Fruit fly (Drosophila melanogaster): ENCODE measurements around the gene Tbh.
A peak's percentile ranks its signal among the peaks of the same experiment; 100 is the strongest.

Tbh gene

DNA sequence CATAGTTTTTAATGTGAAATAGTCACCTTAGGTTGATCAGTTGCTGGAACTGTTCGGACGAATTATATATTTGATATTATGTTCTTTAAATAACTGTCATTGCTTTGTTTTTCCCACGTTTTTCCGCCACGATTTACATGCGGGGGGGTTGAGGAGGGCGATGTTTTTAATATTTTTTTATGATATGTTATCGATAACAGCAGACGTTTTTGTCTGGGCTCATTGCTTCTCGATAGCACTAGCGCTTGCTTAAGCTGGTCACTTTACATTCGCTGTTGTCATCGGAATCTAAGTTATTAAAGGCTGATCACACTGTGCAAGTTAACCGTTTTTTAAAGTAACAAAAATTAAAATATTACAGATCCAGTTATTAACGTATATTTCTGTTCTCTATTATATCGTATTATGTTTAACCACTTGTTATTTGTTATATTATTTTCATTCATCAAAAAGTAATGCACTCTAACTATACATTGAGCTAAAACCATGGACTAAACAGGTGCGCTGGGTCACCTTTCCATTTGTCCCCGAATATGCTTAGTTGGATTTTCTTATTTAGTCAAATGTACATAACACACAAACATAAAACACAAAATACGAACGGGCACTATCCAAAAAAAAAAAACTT, 79.9 kb downstream of the Tbh start, which contains the start of the genes Upf2 and CG1571 (continued):
- TF ChIP-seq HLH4C (GFP tag; IDR thresholded peaks at IDR 0.05; ENCODE audit: partially characterized antibody) (peak; percentile 79), nom (GFP tag; optimal IDR thresholded peaks at IDR 0.05) (no peak), NFAT (GFP tag; IDR thresholded peaks at IDR 0.05) (no peak), CG6272 (GFP tag; IDR thresholded peaks at IDR 0.05) (no peak), cwo (GFP tag; optimal IDR thresholded peaks at IDR 0.05) (no peak), usp (GFP tag; optimal IDR thresholded peaks at IDR 0.05) (no peak), CG15601 (tag; optimal IDR thresholded peaks at IDR 0.05) (no peak), Pdp1 (GFP tag; optimal IDR thresholded peaks at IDR 0.05) (peak in 1 of 2 experiments; percentile 43), tgo (GFP tag; IDR thresholded peaks at IDR 0.05) (no peak), Med (GFP tag) (peak; percentile 81), Hr51 (GFP tag; optimal IDR thresholded peaks at IDR 0.05) (no peak), CG11247 (GFP tag; IDR thresholded peaks at IDR 0.05) (no peak), her (GFP tag; optimal IDR thresholded peaks at IDR 0.05) (no peak), dm (GFP tag; optimal IDR thresholded peaks at IDR 0.05) (peak; percentile 73), yki (optimal IDR thresholded peaks at IDR 0.05) (no peak), ems (GFP tag; optimal IDR thresholded peaks at IDR 0.05) (peak; percentile 3), seq (GFP tag; IDR thresholded peaks at IDR 0.05) (no peak), Poxn (GFP tag; IDR thresholded peaks at IDR 0.05) (no peak), CG14965 (GFP tag; optimal IDR thresholded peaks at IDR 0.05; ENCODE audit: borderline replicate concordance) (no peak), Atf3 (GFP tag; optimal IDR thresholded peaks at IDR 0.05) (no peak), prd (optimal IDR thresholded peaks at IDR 0.05) (no peak), prd (GFP tag; IDR thresholded peaks at IDR 0.05) (no peak), CG1832 (GFP tag; optimal IDR thresholded peaks at IDR 0.05) (no peak), CG9215 (GFP tag; IDR thresholded peaks at IDR 0.05) (no peak), cato (GFP tag; optimal IDR thresholded peaks at IDR 0.05; ENCODE audit: borderline replicate concordance) (no peak), schlank (tag; optimal IDR thresholded peaks at IDR 0.05) (no peak), croc (GFP tag; conservative IDR thresholded peaks at IDR 0.05) (no peak), CG3995 (GFP tag; optimal IDR thresholded peaks at IDR 0.05) (peak; percentile 69), CG2202 (tag; optimal IDR thresholded peaks at IDR 0.05) (no peak), az2 (GFP tag; optimal IDR thresholded peaks at IDR 0.05) (no peak), grn (GFP tag; optimal IDR thresholded peaks at IDR 0.05) (no peak), Doc2 (GFP tag; IDR thresholded peaks at IDR 0.05) (no peak), tna (GFP tag; IDR thresholded peaks at IDR 0.05; ENCODE audit: partially characterized antibody) (peak; percentile 79), lmd (GFP tag; IDR thresholded peaks at IDR 0.05) (no peak), gt (GFP tag; IDR thresholded peaks at IDR 0.05) (no peak), Ets97D (GFP tag; optimal IDR thresholded peaks at IDR 0.05) (peak; percentile 78), phol (tag; optimal IDR thresholded peaks at IDR 0.05) (no peak), Dip2 (GFP tag; IDR thresholded peaks at IDR 0.05) (no peak), sens (GFP tag) (peak; percentile 76), fru (optimal IDR thresholded peaks at IDR 0.05) (no peak), CG2712 (tag; optimal IDR thresholded peaks at IDR 0.05) (no peak), p53 (GFP tag; optimal IDR thresholded peaks at IDR 0.05) (no peak), trem (tag; optimal IDR thresholded peaks at IDR 0.05) (peak; percentile 52), Rfx (GFP tag; IDR thresholded peaks at IDR 0.05) (peak; percentile 20; the same call in 1 of the 2 replicates), fu2 (GFP tag; optimal IDR thresholded peaks at IDR 0.05) (no peak), Bteb2 (GFP tag; optimal IDR thresholded peaks at IDR 0.05) (no peak), Neu2 (GFP tag; optimal IDR thresholded peaks at IDR 0.05; ENCODE audit: borderline replicate concordance) (no peak), Drgx (GFP tag; IDR thresholded peaks at IDR 0.05) (no peak), E2f1 (GFP tag; IDR thresholded peaks at IDR 0.05) (no peak), br (optimal IDR thresholded peaks at IDR 0.05) (no peak), CG15479 (GFP tag; optimal IDR thresholded peaks at IDR 0.05) (no peak), TFAM (GFP tag; optimal IDR thresholded peaks at IDR 0.05) (no peak), CG12155 (GFP tag; optimal IDR thresholded peaks at IDR 0.05) (no peak)

All from whole organism, embryonic.